Worm (Caenorhabditis elegans) whole organism, L3 larva: ENCODE data around the gene K06H7.8.
A peak's percentile ranks its signal among the peaks of the same experiment; 100 is the strongest.

Experiments
- R02D3.7 ChIP-seq: fragments of 150-350 bp; optimal IDR thresholded peaks from 2 replicates; lab custom pipeline; 2014; ENCODE audit warnings: missing biosample characterization, missing genetic modification characterization
- ZK546.5 ChIP-seq: sonication (generic microtip); optimal IDR thresholded peaks from 2 replicates; lab custom pipeline; 2017; ENCODE audit warnings: missing biosample characterization, missing genetic modification characterization
- ama-1 ChIP-seq: fragments of 150-350 bp; optimal IDR thresholded peaks from 2 replicates; lab custom pipeline; 2018
- ceh-28 ChIP-seq: fragments of 150-350 bp; optimal IDR thresholded peaks from 2 replicates; lab custom pipeline; 2014; ENCODE audit warnings: missing biosample characterization, missing genetic modification reagents, missing genetic modification characterization
- ceh-82 ChIP-seq: fragments of 150-350 bp; optimal IDR thresholded peaks from 2 replicates; lab custom pipeline; 2014; ENCODE audit warnings: missing biosample characterization, missing genetic modification characterization
- ceh-9 ChIP-seq: sonication (generic microtip); optimal IDR thresholded peaks from 2 replicates; lab custom pipeline; 2018; ENCODE audit warnings: missing biosample characterization, missing genetic modification characterization
- egl-27 ChIP-seq: sonication (generic microtip); optimal IDR thresholded peaks from 4 replicates; lab custom pipeline; 2017; ENCODE audit warnings: missing biosample characterization, missing genetic modification reagents, missing genetic modification characterization
- egl-5 ChIP-seq: fragments of 150-350 bp; optimal IDR thresholded peaks from 2 replicates; lab custom pipeline; 2017; ENCODE audit warnings: missing biosample characterization, missing genetic modification reagents, missing genetic modification characterization, inconsistent platforms
- elt-1 ChIP-seq: fragments of 150-350 bp; optimal IDR thresholded peaks from 2 replicates; lab custom pipeline; 2014; ENCODE audit warnings: missing biosample characterization, missing genetic modification characterization
- elt-2 ChIP-seq: sonication (generic microtip); optimal IDR thresholded peaks from 2 replicates; lab custom pipeline; 2016; ENCODE audit warnings: missing genetic modification reagents, mild to moderate bottlenecking, missing genetic modification characterization, missing compliant biosample characterization
- eor-1 ChIP-seq, 2 experiments: fragments of 150-350 bp; optimal IDR thresholded peaks; 2 replicates each; lab custom pipeline; 2014 to 2018; ENCODE audit warnings: missing biosample characterization in 2 of 2, missing genetic modification characterization in 2 of 2
- fkh-10 ChIP-seq: sonication (generic microtip); optimal IDR thresholded peaks from 2 replicates; lab custom pipeline; 2017; ENCODE audit warnings: missing biosample characterization, missing genetic modification reagents, missing genetic modification characterization
- fkh-2 ChIP-seq: fragments of 150-350 bp; optimal IDR thresholded peaks from 2 replicates; lab custom pipeline; 2014; ENCODE audit warnings: missing biosample characterization, missing genetic modification reagents, missing genetic modification characterization
- hmg-11 ChIP-seq: sonication (generic microtip); optimal IDR thresholded peaks from 2 replicates; lab custom pipeline; 2016; ENCODE audit warnings: missing genetic modification characterization, missing compliant biosample characterization
- jun-1 ChIP-seq: fragments of 150-350 bp; optimal IDR thresholded peaks from 2 replicates; lab custom pipeline; 2014; ENCODE audit warnings: missing biosample characterization, missing genetic modification reagents, missing genetic modification characterization
- lin-15B ChIP-seq: fragments of 150-350 bp; optimal IDR thresholded peaks from 2 replicates; lab custom pipeline; 2014; ENCODE audit warnings: missing biosample characterization, missing genetic modification characterization
- lin-39 ChIP-seq: fragments of 150-350 bp; optimal IDR thresholded peaks from 2 replicates; lab custom pipeline; 2018; ENCODE audit warnings: missing biosample characterization, missing genetic modification reagents, missing genetic modification characterization
- lsy-12 ChIP-seq: sonication (generic microtip); optimal IDR thresholded peaks from 2 replicates; lab custom pipeline; 2016; ENCODE audit warnings: mild to moderate bottlenecking, missing genetic modification characterization, missing compliant biosample characterization
- mml-1 ChIP-seq: fragments of 150-350 bp; sonication (generic microtip); optimal IDR thresholded peaks from 3 replicates; lab custom pipeline; 2014; ENCODE audit warnings: missing biosample characterization, missing genetic modification characterization
- nfya-1 ChIP-seq: sonication (generic microtip); optimal IDR thresholded peaks from 2 replicates; lab custom pipeline; 2017; ENCODE audit warnings: missing genetic modification characterization, mild to moderate bottlenecking, missing compliant biosample characterization, antibody characterized with exemption, moderate library complexity; ENCODE audit not compliant: insufficient read depth
- nhr-11 ChIP-seq: fragments of 150-350 bp; optimal IDR thresholded peaks from 2 replicates; lab custom pipeline; 2014; ENCODE audit warnings: missing biosample characterization, missing genetic modification characterization
- nhr-23 ChIP-seq: fragments of 150-350 bp; optimal IDR thresholded peaks from 2 replicates; lab custom pipeline; 2014; ENCODE audit warnings: missing biosample characterization, missing genetic modification reagents, missing genetic modification characterization
- nhr-237 ChIP-seq: fragments of 150-350 bp; optimal IDR thresholded peaks from 2 replicates; lab custom pipeline; 2014; ENCODE audit warnings: missing biosample characterization, missing genetic modification characterization
- nhr-25 ChIP-seq: sonication (generic microtip); optimal IDR thresholded peaks from 2 replicates; lab custom pipeline; 2017; ENCODE audit warnings: missing biosample characterization, missing genetic modification characterization
- nhr-28 ChIP-seq: fragments of 150-350 bp; optimal IDR thresholded peaks from 2 replicates; lab custom pipeline; 2014; ENCODE audit warnings: missing biosample characterization, missing genetic modification characterization
- nhr-43 ChIP-seq: sonication (generic microtip); optimal IDR thresholded peaks from 2 replicates; lab custom pipeline; 2016; ENCODE audit warnings: mild to moderate bottlenecking, missing genetic modification characterization, missing compliant biosample characterization; ENCODE audit not compliant: poor library complexity, severe bottlenecking
- nhr-76 ChIP-seq: fragments of 150-350 bp; sonication (generic microtip); optimal IDR thresholded peaks from 5 replicates; lab custom pipeline; 2014; ENCODE audit warnings: missing biosample characterization, missing genetic modification characterization
- nhr-77 ChIP-seq: fragments of 150-350 bp; optimal IDR thresholded peaks from 2 replicates; lab custom pipeline; 2014; ENCODE audit warnings: missing biosample characterization, missing genetic modification characterization
- pha-4 ChIP-seq: fragments of 150-350 bp; optimal IDR thresholded peaks from 2 replicates; lab custom pipeline; 2014; ENCODE audit warnings: missing biosample characterization, missing genetic modification reagents, missing genetic modification characterization
- sea-2 ChIP-seq: fragments of 150-350 bp; sonication (generic microtip); optimal IDR thresholded peaks from 4 replicates; lab custom pipeline; 2014; ENCODE audit warnings: missing biosample characterization, missing genetic modification reagents, missing genetic modification characterization
- skn-1 ChIP-seq: fragments of 150-350 bp; optimal IDR thresholded peaks from 2 replicates; lab custom pipeline; 2014; ENCODE audit warnings: missing biosample characterization, missing genetic modification characterization
- snpc-4 ChIP-seq: fragments of 150-350 bp; optimal IDR thresholded peaks from 2 replicates; lab custom pipeline; 2014; ENCODE audit warnings: missing biosample characterization, missing genetic modification characterization
- tbx-2 ChIP-seq: sonication (generic microtip); optimal IDR thresholded peaks from 2 replicates; lab custom pipeline; 2016; ENCODE audit warnings: mild to moderate bottlenecking, missing genetic modification characterization, missing compliant biosample characterization
- unc-39 ChIP-seq: sonication (generic microtip); optimal IDR thresholded peaks from 4 replicates; lab custom pipeline; 2017; ENCODE audit warnings: missing biosample characterization, missing genetic modification characterization
- unc-62 ChIP-seq: fragments of 150-350 bp; sonication (generic microtip); optimal IDR thresholded peaks from 4 replicates; lab custom pipeline; 2014; ENCODE audit warnings: missing biosample characterization, missing genetic modification reagents, missing genetic modification characterization
- zag-1 ChIP-seq: fragments of 150-350 bp; optimal IDR thresholded peaks from 2 replicates; lab custom pipeline; 2014; ENCODE audit warnings: missing biosample characterization, missing genetic modification characterization
- ztf-11 ChIP-seq: fragments of 150-350 bp; optimal IDR thresholded peaks from 2 replicates; lab custom pipeline; 2014; ENCODE audit warnings: missing biosample characterization, missing genetic modification characterization
- ztf-4 ChIP-seq: fragments of 150-350 bp; optimal IDR thresholded peaks from 2 replicates; lab custom pipeline; 2014; ENCODE audit warnings: missing biosample characterization, missing genetic modification characterization

Gene K06H7.8

DNA sequence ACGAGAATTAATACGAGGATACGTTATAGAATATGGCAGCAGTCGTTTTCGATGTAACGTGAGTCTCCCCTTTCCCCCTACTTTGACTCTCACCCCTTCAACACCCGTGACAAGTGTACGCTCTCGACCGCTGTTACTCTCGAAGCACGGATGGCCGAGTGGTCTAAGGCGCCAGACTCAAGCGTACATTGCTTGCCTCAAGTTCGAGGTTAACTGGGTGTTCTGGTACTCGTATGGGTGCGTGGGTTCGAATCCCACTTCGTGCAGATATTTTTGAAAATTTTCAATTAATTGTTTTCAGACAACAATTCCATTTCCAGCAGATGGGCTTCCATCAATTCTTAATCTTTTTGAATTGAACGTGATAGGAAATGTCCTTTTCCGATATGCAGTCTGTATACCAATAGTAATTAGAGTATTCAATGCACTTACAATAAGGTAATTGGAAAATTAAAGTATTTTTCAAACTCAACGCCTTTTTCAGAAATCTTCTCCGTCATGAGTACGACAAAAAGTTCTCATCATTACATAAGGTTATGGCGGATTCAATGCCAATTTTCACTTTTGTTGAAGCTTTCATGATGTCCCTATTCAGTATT is 11.5 kb upstream of the K06H7.8 start:
- TF ChIP-seq hmg-11 (tag; lab: Kevin White, UChicago) (peak; percentile 78), lin-15B (tag; lab: Kevin White, UChicago) (peak; percentile 36), lin-39 (peak; percentile 80), nhr-43 (tag; lab: Kevin White, UChicago) (peak; percentile 87), eor-1 (tag; optimal IDR thresholded peaks at IDR 0.05; lab: Kevin White, UChicago) (no peak), ztf-4 (tag; lab: Kevin White, UChicago) (peak; percentile 52), jun-1 (tag; lab: Kevin White, UChicago) (peak; percentile 64), nhr-25 (tag; lab: Kevin White, UChicago) (peak; percentile 17), egl-5 (peak; percentile 33), ama-1 (lab: Kevin White, UChicago) (peak; percentile 68), nhr-23 (peak; percentile 29), ceh-82 (tag; lab: Kevin White, UChicago) (no peak), elt-2 (tag; lab: Kevin White, UChicago) (peak; percentile 35), snpc-4 (tag; lab: Kevin White, UChicago) (peak; percentile 23), nfya-1 (tag; lab: Kevin White, UChicago) (peak; percentile 69), nhr-11 (tag; lab: Kevin White, UChicago) (no peak), zag-1 (tag; lab: Kevin White, UChicago) (no peak), skn-1 (peak; percentile 8), pha-4 (tag; lab: Kevin White, UChicago) (peak; percentile 74), lsy-12 (tag; lab: Kevin White, UChicago) (peak; percentile 66), egl-27 (tag; lab: Kevin White, UChicago) (peak; percentile 74), ceh-28 (tag; lab: Kevin White, UChicago) (no peak)
- TF ChIP-seq, all 47 proteins: peak for 17

DNA sequence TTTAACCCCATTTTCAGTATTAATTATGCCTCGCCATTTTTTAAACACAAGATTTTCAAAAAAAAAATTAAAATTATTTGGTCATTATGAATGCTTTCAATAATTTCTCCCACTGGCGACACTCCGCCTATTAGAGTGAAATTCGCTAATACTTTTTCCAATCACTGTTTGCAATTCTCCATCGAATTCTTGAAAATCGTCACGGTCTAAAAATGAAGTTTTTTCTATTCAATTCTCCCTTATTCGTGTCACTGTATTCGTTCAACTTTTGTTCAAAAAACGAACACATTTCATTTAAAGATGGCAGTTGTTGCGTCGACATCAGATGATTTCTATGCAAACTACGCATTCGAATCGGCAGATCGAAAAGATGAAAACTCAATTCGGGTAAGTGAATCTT is 10.5 kb upstream of the K06H7.8 start, which contains the start of gene C14B9.3:
Gene C14B9.3 (plus strand): TSS at position 301 of the 400 bp plus-strand sequence.
- TF ChIP-seq nhr-25 (tag; lab: Kevin White, UChicago) (no peak), tbx-2 (tag; lab: Kevin White, UChicago) (no peak), unc-62 (GFP tag; lab: Kevin White, UChicago) (no peak), elt-2 (tag; lab: Kevin White, UChicago) (no peak), nhr-77 (no peak), egl-5 (no peak), nhr-76 (tag; lab: Kevin White, UChicago) (no peak), skn-1 (no peak), nfya-1 (tag; lab: Kevin White, UChicago) (no peak), ceh-82 (tag; lab: Kevin White, UChicago) (no peak), lsy-12 (tag; lab: Kevin White, UChicago) (no peak), lin-39 (no peak), ztf-11 (tag; lab: Kevin White, UChicago) (no peak)

DNA sequence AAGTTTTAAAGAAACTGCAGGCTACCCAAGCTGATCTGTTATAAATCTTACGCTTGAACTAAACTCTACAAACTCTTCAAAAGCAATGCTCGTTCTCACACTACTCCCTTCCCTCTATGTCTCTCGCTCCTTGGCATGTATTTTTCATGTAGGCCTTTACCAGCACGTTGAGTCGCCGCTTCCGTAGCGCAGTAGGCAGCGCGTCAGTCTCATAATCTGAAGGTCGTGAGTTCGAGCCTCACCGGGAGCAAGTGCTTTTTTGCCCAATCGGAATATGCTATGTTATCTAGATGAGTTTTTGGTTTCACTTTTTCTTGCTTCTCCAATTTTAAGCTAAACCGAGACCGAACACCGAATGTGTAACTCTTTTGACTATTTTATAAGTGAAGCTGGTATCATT is 8.5 kb upstream of the K06H7.8 start:
- no peak for TF ChIP-seq elt-1
- no peak for TF ChIP-seq ZK546.5
- no peak for TF ChIP-seq lin-15B (tag; lab: Kevin White, UChicago)
- no peak for TF ChIP-seq mml-1 (tag; lab: Kevin White, UChicago)
- no peak for TF ChIP-seq nhr-11 (tag; lab: Kevin White, UChicago)
- no peak for TF ChIP-seq nhr-77
- TF ChIP-seq ceh-9 (tag; lab: Kevin White, UChicago): no peak
- TF ChIP-seq jun-1 (tag; lab: Kevin White, UChicago): no peak
- TF ChIP-seq R02D3.7 (tag; lab: Kevin White, UChicago): no peak
- peak; percentile 75 for TF ChIP-seq lin-39
- TF ChIP-seq unc-39: no peak
- no peak for TF ChIP-seq ztf-4 (tag; lab: Kevin White, UChicago)
- no peak for TF ChIP-seq unc-62 (GFP tag; lab: Kevin White, UChicago)
- TF ChIP-seq fkh-10 (GFP tag; lab: Kevin White, UChicago): no peak
- TF ChIP-seq nhr-23: no peak
- no peak for TF ChIP-seq ama-1 (lab: Kevin White, UChicago)
- TF ChIP-seq zag-1 (tag; lab: Kevin White, UChicago): no peak
- TF ChIP-seq fkh-2 (tag; lab: Kevin White, UChicago): no peak
- TF ChIP-seq nhr-237 (tag; lab: Kevin White, UChicago): no peak
- TF ChIP-seq ceh-82 (tag; lab: Kevin White, UChicago): no peak
- TF ChIP-seq nhr-28: no peak
- TF ChIP-seq pha-4 (tag; lab: Kevin White, UChicago): peak; percentile 45
- TF ChIP-seq sea-2 (GFP tag; lab: Kevin White, UChicago): no peak
- peak; percentile 70 for TF ChIP-seq hmg-11 (tag; lab: Kevin White, UChicago)
- TF ChIP-seq nfya-1 (tag; lab: Kevin White, UChicago): peak; percentile 66
- TF ChIP-seq lsy-12 (tag; lab: Kevin White, UChicago): no peak
- TF ChIP-seq tbx-2 (tag; lab: Kevin White, UChicago): no peak
- TF ChIP-seq nhr-25 (tag; lab: Kevin White, UChicago): no peak
- TF ChIP-seq elt-2 (tag; lab: Kevin White, UChicago): peak; percentile 28
- no peak for TF ChIP-seq ztf-11 (tag; lab: Kevin White, UChicago)
- no peak for TF ChIP-seq nhr-43 (tag; lab: Kevin White, UChicago)
- TF ChIP-seq, all 47 proteins: peak for 5
